Fruit fly (Drosophila melanogaster) whole organism, embryonic: ENCODE results near the gene scramb2.

Source experiments
- Asciz ChIP-seq: fragments of 200-800 bp; sonication (Bioruptor generic); optimal IDR thresholded peaks from 2 replicates; lab custom pipeline; 2017; ENCODE audit warnings: missing biosample characterization, mild to moderate bottlenecking, missing genetic modification characterization, missing genetic modification reagents
- Bgb ChIP-seq: fragments of 200-800 bp; sonication (Bioruptor generic); IDR thresholded peaks from 2 replicates; pipeline ENCODE4 v1.3.6; 2022; ENCODE audit warnings: missing biosample characterization, missing genetic modification characterization; ENCODE audit not compliant: partially characterized antibody
- CG12236 ChIP-seq: fragments of 200-800 bp; sonication (Bioruptor generic); optimal IDR thresholded peaks from 2 replicates; lab custom pipeline; 2016; ENCODE audit warnings: missing biosample characterization, missing genetic modification characterization
- CG13775 ChIP-seq: fragments of 200-800 bp; sonication (Bioruptor generic); optimal IDR thresholded peaks from 3 replicates; lab custom pipeline; 2017; ENCODE audit warnings: missing biosample characterization, mild to moderate bottlenecking, missing genetic modification characterization
- CG14441 ChIP-seq: fragments of 200-800 bp; sonication (Bioruptor generic); IDR thresholded peaks from 2 replicates; pipeline ENCODE4 v1.3.6; 2022; ENCODE audit warnings: missing biosample characterization, missing genetic modification characterization
- CG15011 ChIP-seq: fragments of 200-800 bp; sonication (Bioruptor generic); optimal IDR thresholded peaks from 3 replicates; lab custom pipeline; 2018; ENCODE audit warnings: missing biosample characterization, mild to moderate bottlenecking, missing genetic modification characterization
- CG17328 ChIP-seq: fragments of 200-800 bp; sonication (Bioruptor generic); IDR thresholded peaks from 2 replicates; pipeline ENCODE4 v1.3.6; 2022; ENCODE audit warnings: missing biosample characterization, missing genetic modification characterization
- CG18619 ChIP-seq: fragments of 200-800 bp; sonication (Bioruptor generic); optimal IDR thresholded peaks from 3 replicates; lab custom pipeline; 2017; ENCODE audit warnings: missing biosample characterization, mild to moderate bottlenecking, missing genetic modification characterization
- CG2678 ChIP-seq: fragments of 200-800 bp; sonication (Bioruptor generic); optimal IDR thresholded peaks from 3 replicates; lab custom pipeline; 2019; ENCODE audit warnings: missing biosample characterization, mild to moderate bottlenecking, missing genetic modification characterization, moderate library complexity
- CG2875 ChIP-seq: fragments of 200-800 bp; sonication (Bioruptor generic); optimal IDR thresholded peaks from 2 replicates; lab custom pipeline; 2017; ENCODE audit warnings: missing biosample characterization, mild to moderate bottlenecking, missing genetic modification characterization, missing genetic modification reagents
- CG32532 ChIP-seq: fragments of 200-800 bp; sonication (Bioruptor generic); IDR thresholded peaks from 2 replicates; pipeline ENCODE4 v1.3.6; 2022; ENCODE audit warnings: missing biosample characterization, missing genetic modification characterization
- CG3407 ChIP-seq: fragments of 200-800 bp; sonication (Bioruptor generic); optimal IDR thresholded peaks from 2 replicates; lab custom pipeline; 2018; ENCODE audit warnings: missing biosample characterization, mild to moderate bottlenecking, missing genetic modification characterization
- CG3847 ChIP-seq: fragments of 200-800 bp; sonication (Bioruptor generic); IDR thresholded peaks from 2 replicates; pipeline ENCODE4 v1.3.6; 2022; ENCODE audit warnings: missing biosample characterization, missing genetic modification characterization
- CG4707 ChIP-seq: fragments of 200-800 bp; sonication (Bioruptor generic); optimal IDR thresholded peaks from 2 replicates; lab custom pipeline; 2018; ENCODE audit warnings: missing biosample characterization, mild to moderate bottlenecking, missing genetic modification characterization, moderate library complexity
- CG4820 ChIP-seq: fragments of 200-800 bp; sonication (Bioruptor generic); optimal IDR thresholded peaks from 3 replicates; lab custom pipeline; 2016; ENCODE audit warnings: missing biosample characterization, missing genetic modification characterization
- CG6254 ChIP-seq: fragments of 200-800 bp; sonication (Bioruptor generic); optimal IDR thresholded peaks from 3 replicates; lab custom pipeline; 2017; ENCODE audit warnings: mild to moderate bottlenecking, missing biosample characterization, missing genetic modification reagents, missing genetic modification characterization
- CG8359 ChIP-seq: fragments of 200-800 bp; sonication (Bioruptor generic); optimal IDR thresholded peaks from 2 replicates; lab custom pipeline; 2017; ENCODE audit warnings: missing biosample characterization, mild to moderate bottlenecking, missing genetic modification characterization, borderline replicate concordance
- Camta ChIP-seq: fragments of 200-800 bp; sonication (Bioruptor generic); optimal IDR thresholded peaks from 2 replicates; lab custom pipeline; 2016; ENCODE audit warnings: missing biosample characterization, missing genetic modification characterization
- D19B ChIP-seq: fragments of 200-800 bp; sonication (Bioruptor generic); optimal IDR thresholded peaks from 2 replicates; lab custom pipeline; 2017; ENCODE audit warnings: missing biosample characterization, mild to moderate bottlenecking, missing genetic modification characterization
- Dbx ChIP-seq: fragments of 200-800 bp; sonication (Bioruptor generic); IDR thresholded peaks from 3 replicates; pipeline ENCODE4 v1.3.6; 2022; ENCODE audit warnings: missing biosample characterization, missing genetic modification characterization
- Deaf1 ChIP-seq: fragments of 200-800 bp; optimal IDR thresholded peaks from 3 replicates; lab custom pipeline; 2019; ENCODE audit warnings: missing biosample characterization, mild to moderate bottlenecking, missing genetic modification characterization, moderate library complexity
- Doc3 ChIP-seq: fragments of 200-800 bp; sonication (Bioruptor generic); IDR thresholded peaks from 3 replicates; pipeline ENCODE4 v1.3.6; 2022; ENCODE audit warnings: missing biosample characterization, missing genetic modification characterization; ENCODE audit not compliant: partially characterized antibody
- Drgx ChIP-seq: fragments of 200-800 bp; sonication (Bioruptor generic); IDR thresholded peaks from 2 replicates; pipeline ENCODE4 v1.3.6; 2022; ENCODE audit warnings: missing biosample characterization, missing genetic modification characterization
- ERR ChIP-seq: fragments of 200-800 bp; sonication (Bioruptor generic); optimal IDR thresholded peaks from 2 replicates; lab custom pipeline; 2016; ENCODE audit warnings: missing biosample characterization, missing genetic modification characterization
- HLHmδ ChIP-seq: fragments of 200-800 bp; sonication (Bioruptor generic); optimal IDR thresholded peaks from 2 replicates; lab custom pipeline; 2018; ENCODE audit warnings: missing biosample characterization, mild to moderate bottlenecking, missing genetic modification characterization, moderate library complexity
- Hr3 ChIP-seq: fragments of 200-800 bp; sonication (Bioruptor generic); optimal IDR thresholded peaks from 3 replicates; lab custom pipeline; 2016; ENCODE audit warnings: missing biosample characterization, missing genetic modification characterization
- Hr39 ChIP-seq: fragments of >200 bp; optimal IDR thresholded peaks from 2 replicates; lab custom pipeline; 2017
- Lpt ChIP-seq: fragments of >200 bp; optimal IDR thresholded peaks from 2 replicates; lab custom pipeline; 2018; ENCODE audit warnings: missing biosample characterization, missing genetic modification characterization
- Neu2 ChIP-seq: fragments of 200-800 bp; sonication (Bioruptor generic); optimal IDR thresholded peaks from 3 replicates; lab custom pipeline; 2016; ENCODE audit warnings: missing biosample characterization, missing genetic modification characterization, borderline replicate concordance
- Nf-YB ChIP-seq: fragments of 200-800 bp; sonication (Bioruptor generic); optimal IDR thresholded peaks from 3 replicates; lab custom pipeline; 2019; ENCODE audit warnings: missing biosample characterization, mild to moderate bottlenecking, missing genetic modification characterization, moderate library complexity
- Oli ChIP-seq: fragments of 200-800 bp; sonication (Bioruptor generic); optimal IDR thresholded peaks from 2 replicates; lab custom pipeline; 2018; ENCODE audit warnings: missing biosample characterization, mild to moderate bottlenecking, missing genetic modification characterization, moderate library complexity
- Optix ChIP-seq: fragments of 200-800 bp; sonication (Bioruptor generic); IDR thresholded peaks from 3 replicates; pipeline ENCODE4 v1.3.6; 2022; ENCODE audit warnings: missing biosample characterization, missing genetic modification characterization
- Scr ChIP-seq: fragments of 200-800 bp; sonication (Bioruptor generic); IDR thresholded peaks from 2 replicates; pipeline ENCODE4 v1.3.6; 2022; ENCODE audit warnings: missing biosample characterization, missing genetic modification characterization; ENCODE audit not compliant: partially characterized antibody
- Six4 ChIP-seq: fragments of 200-800 bp; sonication (Bioruptor generic); optimal IDR thresholded peaks from 2 replicates; lab custom pipeline; 2016; ENCODE audit warnings: missing biosample characterization, missing genetic modification characterization
- Sox102F ChIP-seq: fragments of 200-800 bp; sonication (Bioruptor generic); optimal IDR thresholded peaks from 2 replicates; lab custom pipeline; 2018; ENCODE audit warnings: missing biosample characterization, mild to moderate bottlenecking, missing genetic modification characterization, moderate library complexity
- ab ChIP-seq: fragments of 200-800 bp; sonication (Bioruptor generic); optimal IDR thresholded peaks from 2 replicates; lab custom pipeline; 2016; ENCODE audit warnings: missing biosample characterization, missing genetic modification characterization
- ase ChIP-seq: fragments of 200-800 bp; sonication (Bioruptor generic); IDR thresholded peaks from 3 replicates; pipeline ENCODE4 v1.3.6; 2022; ENCODE audit warnings: missing biosample characterization, missing genetic modification characterization
- bowl ChIP-seq: fragments of 200-800 bp; sonication (Bioruptor generic); IDR thresholded peaks from 2 replicates; pipeline ENCODE4 v1.3.6; 2022; ENCODE audit warnings: missing biosample characterization, missing genetic modification characterization
- crp ChIP-seq, 2 experiments: fragments of 200-800 bp; sonication (Bioruptor generic); optimal IDR thresholded peaks; 2 replicates in 1 of 2; 3 replicates in 1 of 2; lab custom pipeline; 2017; ENCODE audit warnings: missing biosample characterization in 2 of 2, missing genetic modification characterization in 2 of 2, mild to moderate bottlenecking in 1 of 2, moderate library complexity in 1 of 2
- da ChIP-seq: fragments of 200-800 bp; sonication (Bioruptor generic); optimal IDR thresholded peaks from 2 replicates; lab custom pipeline; 2016; ENCODE audit warnings: missing biosample characterization, missing genetic modification characterization
- fd3F ChIP-seq: fragments of 200-800 bp; sonication (Bioruptor generic); optimal IDR thresholded peaks from 2 replicates; lab custom pipeline; 2018; ENCODE audit warnings: missing biosample characterization, mild to moderate bottlenecking, missing genetic modification characterization, moderate library complexity
- gem ChIP-seq: fragments of 200-800 bp; sonication (Bioruptor generic); optimal IDR thresholded peaks from 2 replicates; lab custom pipeline; 2019; ENCODE audit warnings: missing biosample characterization, mild to moderate bottlenecking, missing genetic modification characterization, moderate library complexity
- gsb ChIP-seq: fragments of 200-800 bp; sonication (Bioruptor generic); IDR thresholded peaks from 2 replicates; pipeline ENCODE4 v1.3.6; 2022; ENCODE audit warnings: missing biosample characterization, missing genetic modification characterization
- hbn ChIP-seq: fragments of 200-800 bp; sonication (Bioruptor generic); IDR thresholded peaks from 2 replicates; pipeline ENCODE4 v1.3.6; 2022; ENCODE audit warnings: missing biosample characterization, missing genetic modification characterization; ENCODE audit not compliant: partially characterized antibody
- lab ChIP-seq: fragments of 200-800 bp; sonication (Bioruptor generic); optimal IDR thresholded peaks from 3 replicates; lab custom pipeline; 2017; ENCODE audit warnings: missing biosample characterization, missing genetic modification characterization, mild to moderate bottlenecking, moderate library complexity, missing genetic modification reagents
- nom ChIP-seq: fragments of 200-800 bp; sonication (Bioruptor generic); optimal IDR thresholded peaks from 2 replicates; lab custom pipeline; 2017; ENCODE audit warnings: missing biosample characterization, missing genetic modification characterization, mild to moderate bottlenecking, moderate library complexity, missing genetic modification reagents
- p53 ChIP-seq: fragments of 200-800 bp; sonication (Bioruptor generic); optimal IDR thresholded peaks from 2 replicates; lab custom pipeline; 2016; ENCODE audit warnings: missing biosample characterization, missing genetic modification characterization
- pho ChIP-seq: fragments of 200-800 bp; sonication (Bioruptor generic); optimal IDR thresholded peaks from 2 replicates; lab custom pipeline; 2016; ENCODE audit warnings: missing biosample characterization, missing genetic modification characterization
- tgo ChIP-seq: fragments of 200-800 bp; sonication (Bioruptor generic); IDR thresholded peaks from 3 replicates; pipeline ENCODE4 v1.3.6; 2022; ENCODE audit warnings: missing biosample characterization, missing genetic modification characterization

Gene scramb2

DNA sequence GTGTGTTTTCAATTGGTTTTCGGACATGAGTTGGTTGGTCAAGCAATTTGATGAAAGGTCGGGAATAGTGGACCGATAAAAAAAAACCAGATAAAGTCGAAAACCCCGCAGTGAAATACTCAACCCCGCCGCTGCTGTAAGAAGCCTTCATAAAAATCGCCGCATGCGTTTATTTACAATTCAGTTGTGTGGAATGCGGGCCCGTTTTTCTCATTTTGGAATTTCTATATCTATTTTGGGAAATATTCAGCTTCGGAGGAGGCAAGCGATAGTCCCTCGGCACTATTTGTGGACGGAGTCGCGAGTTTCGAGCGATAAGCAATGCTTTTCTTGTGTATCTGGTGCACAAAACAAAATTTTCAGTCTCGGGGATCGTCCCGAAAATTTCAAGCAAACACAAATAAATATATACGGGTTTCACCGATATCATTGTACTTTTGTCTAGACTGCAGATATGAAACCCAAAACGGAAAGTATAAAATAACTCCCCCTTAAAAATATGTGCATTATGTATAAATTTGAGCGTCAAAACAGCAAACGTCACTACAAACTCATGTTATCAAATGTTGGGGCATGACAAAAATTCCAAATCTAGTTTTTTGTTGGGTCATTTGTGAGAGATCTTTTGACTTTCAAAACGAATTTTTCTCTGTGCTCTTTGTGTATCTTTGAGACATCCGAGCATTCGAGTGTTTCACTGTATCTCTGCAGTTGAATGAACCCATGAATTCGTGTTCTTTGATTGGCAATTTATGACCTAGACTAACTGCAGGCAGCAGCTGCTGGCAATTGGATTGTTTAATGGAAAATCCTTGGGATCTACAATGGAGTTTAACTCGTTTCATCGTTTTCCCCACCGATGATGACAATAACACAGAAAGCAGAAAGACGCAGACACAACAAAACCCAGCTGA is 12.6 kb upstream of the scramb2 start (continued):
- TF ChIP-seq pho (no peak), CG17328 (no peak), Hr39 (no peak), Bgb (GFP tag; lab: Robert Waterston, UW) (no peak), CG18619 (no peak), CG12236 (GFP tag; lab: Kevin White, UChicago) (no peak), gsb (GFP tag; lab: Robert Waterston, UW) (no peak), hbn (no peak), Asciz (GFP tag; lab: Kevin White, UChicago) (peak; percentile 25), Drgx (no peak), Neu2 (no peak), CG2678 (peak; percentile 54), Nf-YB (GFP tag; lab: Kevin White, UChicago) (peak; percentile 33), CG8359 (GFP tag; lab: Kevin White, UChicago) (no peak), bowl (GFP tag; lab: Robert Waterston, UW) (no peak), ase (GFP tag; lab: Robert Waterston, UW) (no peak), HLHmδ (GFP tag; lab: Kevin White, UChicago) (no peak), gem (tag; lab: Kevin White, UChicago) (peak; percentile 61), lab (GFP tag; lab: Kevin White, UChicago) (no peak), CG6254 (no peak), tgo (no peak), Camta (GFP tag; lab: Kevin White, UChicago) (no peak), Six4 (no peak), CG3847 (GFP tag; lab: Robert Waterston, UW) (no peak), CG4820 (no peak), CG15011 (GFP tag; lab: Kevin White, UChicago) (no peak), Lpt (GFP tag; lab: Kevin White, UChicago) (no peak), Deaf1 (tag; lab: Kevin White, UChicago) (peak; percentile 39), crp (GFP tag; optimal IDR thresholded peaks at IDR 0.05; lab: Kevin White, UChicago) (no peak), CG4707 (GFP tag; lab: Kevin White, UChicago) (no peak), Sox102F (GFP tag; lab: Kevin White, UChicago) (no peak), CG14441 (GFP tag; lab: Robert Waterston, UW) (no peak), Dbx (GFP tag; lab: Robert Waterston, UW) (no peak), CG13775 (GFP tag; lab: Kevin White, UChicago) (no peak), ERR (GFP tag; lab: Kevin White, UChicago) (no peak), Oli (tag; lab: Kevin White, UChicago) (peak; percentile 43), CG3407 (GFP tag; lab: Kevin White, UChicago) (no peak), ab (no peak), CG2875 (GFP tag; lab: Kevin White, UChicago) (peak; percentile 19), D19B (GFP tag; lab: Kevin White, UChicago) (no peak), Optix (GFP tag; lab: Robert Waterston, UW) (no peak), Scr (no peak), CG32532 (no peak), fd3F (GFP tag; lab: Kevin White, UChicago) (no peak), Doc3 (GFP tag; lab: Robert Waterston, UW) (no peak), p53 (GFP tag; lab: Kevin White, UChicago) (no peak), Hr3 (GFP tag; lab: Kevin White, UChicago) (peak; percentile 46), da (GFP tag; lab: Kevin White, UChicago) (no peak), nom (GFP tag; lab: Kevin White, UChicago) (no peak)
